Fruit fly (Drosophila melanogaster) whole organism, prepupa: Measurements from ENCODE around the gene Kah.

Experiments used
- CG16779 ChIP-seq: fragments of 200-800 bp; sonication (Bioruptor generic); optimal IDR thresholded peaks from 3 replicates; lab custom pipeline; 2017; ENCODE audit warnings: missing biosample characterization, mild to moderate bottlenecking, missing genetic modification characterization
- CG6808 ChIP-seq: fragments of 200-800 bp; sonication (Bioruptor generic); optimal IDR thresholded peaks from 3 replicates; lab custom pipeline; 2017; ENCODE audit warnings: missing biosample characterization, missing genetic modification characterization, mild to moderate bottlenecking, moderate library complexity, missing genetic modification reagents
- Gug ChIP-seq: fragments of 200-800 bp; sonication (Bioruptor generic); IDR thresholded peaks from 2 replicates; pipeline ENCODE4 v1.3.6; 2022; ENCODE audit warnings: missing biosample characterization, missing genetic modification characterization
- Hr39 ChIP-seq: fragments of 200-800 bp; sonication (Bioruptor generic); optimal IDR thresholded peaks from 2 replicates; lab custom pipeline; 2016; ENCODE audit warnings: missing biosample characterization, missing genetic modification characterization
- Lpt ChIP-seq: fragments of 200-800 bp; sonication (Bioruptor generic); optimal IDR thresholded peaks from 3 replicates; lab custom pipeline; 2016; ENCODE audit warnings: missing biosample characterization, missing genetic modification characterization
- Sox14 ChIP-seq: fragments of 200-800 bp; sonication (Bioruptor generic); optimal IDR thresholded peaks from 3 replicates; lab custom pipeline; 2016; ENCODE audit warnings: missing biosample characterization, missing genetic modification characterization
- achi ChIP-seq: fragments of 200-800 bp; sonication (Bioruptor generic); optimal IDR thresholded peaks from 3 replicates; lab custom pipeline; 2016; ENCODE audit warnings: missing biosample characterization, missing genetic modification characterization
- dac ChIP-seq: fragments of 200-800 bp; sonication (Bioruptor generic); optimal IDR thresholded peaks from 2 replicates; lab custom pipeline; 2017; ENCODE audit warnings: missing biosample characterization, mild to moderate bottlenecking, missing genetic modification characterization
- esn ChIP-seq: fragments of 200-800 bp; sonication (Bioruptor generic); optimal IDR thresholded peaks from 2 replicates; lab custom pipeline; 2016; ENCODE audit warnings: missing biosample characterization, mild to moderate bottlenecking, missing genetic modification characterization, moderate library complexity
- salr ChIP-seq, 2 experiments: fragments of 200-800 bp; sonication (Bioruptor generic); optimal IDR thresholded peaks; 3 replicates each; lab custom pipeline; 2016 to 2018; ENCODE audit warnings: missing biosample characterization in 2 of 2, missing genetic modification characterization in 2 of 2, mild to moderate bottlenecking in 1 of 2
- svp ChIP-seq: fragments of 200-800 bp; sonication (Bioruptor generic); peaks from one replicate; lab custom pipeline; 2016; ENCODE audit warnings: missing biosample characterization, missing genetic modification characterization

DNA sequence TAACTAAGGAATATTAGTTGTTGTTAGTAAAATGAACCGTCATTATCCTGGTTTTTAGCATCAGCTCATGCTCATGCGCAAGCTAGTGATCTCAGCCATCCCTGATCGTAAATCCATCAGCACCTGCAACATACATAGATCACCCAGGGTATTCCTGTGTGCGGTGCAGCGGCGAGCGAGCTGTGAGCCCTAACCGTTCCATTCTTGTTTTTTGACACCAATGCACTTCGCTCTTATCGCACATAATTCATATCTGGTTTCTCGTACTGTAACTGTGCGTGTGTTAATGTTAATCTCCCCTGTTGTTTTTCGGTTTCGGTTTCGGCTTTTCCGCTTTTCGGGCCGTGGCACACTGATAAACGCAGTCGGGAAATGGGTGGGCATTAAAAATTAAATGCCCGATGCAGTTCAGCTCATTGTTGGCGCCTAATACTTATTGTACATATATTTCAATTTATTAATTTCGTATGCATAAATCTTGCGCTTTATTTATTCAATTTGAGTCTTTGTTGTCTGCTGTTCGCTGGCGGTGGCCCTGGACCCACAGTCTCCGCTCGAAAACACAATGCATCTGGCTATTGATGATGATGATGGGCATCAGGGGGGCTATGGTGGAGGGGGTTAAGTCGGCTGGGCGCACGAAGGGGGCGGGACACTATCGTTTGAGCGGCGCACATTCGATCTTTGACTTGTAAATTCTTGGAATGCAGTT, 35.3 kb upstream of the Kah start:
- TF ChIP-seq salr (GFP tag; optimal IDR thresholded peaks at IDR 0.05; lab: Kevin White, UChicago): no peak
- no peak for TF ChIP-seq dac (GFP tag; lab: Kevin White, UChicago)
- no peak for TF ChIP-seq esn (GFP tag; lab: Kevin White, UChicago)
- TF ChIP-seq CG16779 (tag; lab: Kevin White, UChicago): no peak
- TF ChIP-seq achi (GFP tag; lab: Kevin White, UChicago): no peak
- TF ChIP-seq Hr39 (GFP tag; lab: Kevin White, UChicago): no peak
- TF ChIP-seq svp (GFP tag; lab: Kevin White, UChicago): peak; percentile 74
- no peak for TF ChIP-seq Sox14 (GFP tag; lab: Kevin White, UChicago)
- no peak for TF ChIP-seq Gug (GFP tag; lab: Robert Waterston, UW)
- TF ChIP-seq CG6808 (GFP tag; lab: Kevin White, UChicago): no peak
- TF ChIP-seq Lpt (GFP tag; lab: Kevin White, UChicago): no peak
